Worm (Caenorhabditis elegans) whole organism, L4 larva: ENCODE measurements around the gene Y77E11A.16.
A peak's percentile ranks its signal among the peaks of the same experiment; 100 is the strongest.

Experiments used
- Y48G9A.11 ChIP-seq: fragments of 200-800 bp; sonication (Bioruptor generic); IDR thresholded peaks from 2 replicates; pipeline ENCODE4 v1.3.6; 2022; ENCODE audit warnings: missing genetic modification reagents, missing genetic modification characterization, missing compliant biosample characterization
- ama-1 ChIP-seq: fragments of 150-350 bp; optimal IDR thresholded peaks from 2 replicates; lab custom pipeline; 2014; ENCODE audit warnings: inconsistent platforms, mixed read lengths
- lim-7 ChIP-seq: fragments of 200-800 bp; sonication (Bioruptor generic); IDR thresholded peaks from 2 replicates; pipeline ENCODE4 v1.3.6; 2022; ENCODE audit warnings: missing genetic modification characterization, missing compliant biosample characterization
- nhr-42 ChIP-seq: fragments of 200-800 bp; sonication (Bioruptor generic); IDR thresholded peaks from 2 replicates; pipeline ENCODE4 v1.3.6; 2022; ENCODE audit warnings: missing genetic modification characterization, missing compliant biosample characterization
- pqm-1 ChIP-seq: sonication (generic microtip); optimal IDR thresholded peaks from 2 replicates; lab custom pipeline; 2017; ENCODE audit warnings: missing biosample characterization, missing genetic modification characterization
- unc-62 ChIP-seq, 3 experiments: fragments of 150-350 bp in 1 of 3; sonication (generic microtip); optimal IDR thresholded peaks in 2 of 3; peaks in 1 of 3; 1 replicate in 1 of 3; 2 replicates in 2 of 3; lab custom pipeline; 2014 to 2017; ENCODE audit warnings: missing biosample characterization in 3 of 3, missing genetic modification characterization in 3 of 3, missing genetic modification reagents in 3 of 3, missing genotype in 1 of 3

DNA sequence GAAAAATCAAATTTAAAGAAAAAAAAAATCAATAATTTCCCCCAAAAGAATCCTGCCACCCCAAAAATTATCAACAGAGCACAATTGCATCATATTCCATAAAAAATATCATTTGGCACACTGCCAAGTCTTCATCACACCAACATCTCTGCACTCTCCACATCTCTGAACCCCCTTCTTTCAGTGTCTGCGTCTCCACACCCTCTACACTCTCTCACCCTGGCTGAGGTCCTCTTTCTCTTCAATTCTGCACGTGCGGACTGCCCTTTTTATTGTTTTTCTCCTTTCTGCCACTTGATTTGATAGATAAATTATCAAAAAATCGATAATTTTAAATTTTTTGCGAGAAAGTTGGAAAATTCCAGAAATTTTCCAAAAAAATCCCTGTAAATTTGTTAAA is 12.2 kb downstream of the Y77E11A.16 start, which contains the start of gene hxk-3:
- 0 out of 2 replicates have a peak, but pooled peaks have one; percentile 15 for TF ChIP-seq nhr-42
- peak in 1 of 2 experiments; percentile 73 for TF ChIP-seq unc-62 (GFP tag; optimal IDR thresholded peaks at IDR 0.05 in 1 of 2; lab: Kevin White, UChicago)
- TF ChIP-seq unc-62 (tag; optimal IDR thresholded peaks at IDR 0.05; lab: Kevin White, UChicago), result no peak
- no peak for TF ChIP-seq pqm-1 (tag; lab: Kevin White, UChicago)
- no peak for TF ChIP-seq ama-1
- no peak for TF ChIP-seq Y48G9A.11
- no peak for TF ChIP-seq lim-7
